Worm (Caenorhabditis elegans) whole organism, L4 larva: ENCODE measurements around the gene math-26.
"Not testable (repeated sequence)": the region's sequence is repeated elsewhere in the genome, so short reads cannot be mapped to it uniquely, and the experiment has no call there.

Experiments used
- F10B5.3 ChIP-seq: sonication (generic microtip); optimal IDR thresholded peaks from 2 replicates; lab custom pipeline; 2016; ENCODE audit warnings: mild to moderate bottlenecking, missing genetic modification characterization, missing compliant biosample characterization
- R02D3.7 ChIP-seq: fragments of 150-350 bp; sonication (generic microtip); optimal IDR thresholded peaks from 3 replicates; lab custom pipeline; 2014; ENCODE audit warnings: missing biosample characterization, missing genetic modification characterization
- Y75B8A.6 ChIP-seq: fragments of 200-800 bp; sonication (Bioruptor generic); IDR thresholded peaks from 2 replicates; pipeline ENCODE4 v1.3.6; 2022; ENCODE audit warnings: missing genetic modification reagents, missing genetic modification characterization, missing compliant biosample characterization
- aly-2 ChIP-seq: sonication (generic microtip); optimal IDR thresholded peaks from 2 replicates; lab custom pipeline; 2018; ENCODE audit warnings: missing biosample characterization, missing genetic modification characterization
- ama-1 ChIP-seq: fragments of 150-350 bp; optimal IDR thresholded peaks from 2 replicates; lab custom pipeline; 2014; ENCODE audit warnings: inconsistent platforms, mixed read lengths
- arid-1 ChIP-seq: fragments of 200-800 bp; sonication (Bioruptor generic); conservative IDR thresholded peaks from 2 replicates; pipeline ENCODE4 v1.3.6; 2022; ENCODE audit warnings: missing genetic modification reagents, missing genetic modification characterization, missing compliant biosample characterization
- ceh-82 ChIP-seq: sonication (generic microtip); optimal IDR thresholded peaks from 2 replicates; lab custom pipeline; 2017; ENCODE audit warnings: missing biosample characterization, missing genetic modification characterization
- ctbp-1 ChIP-seq: fragments of 200-800 bp; sonication (Bioruptor generic); IDR thresholded peaks from 2 replicates; pipeline ENCODE4 v1.3.6; 2022; ENCODE audit warnings: missing genetic modification reagents, missing genetic modification characterization, missing compliant biosample characterization
- dmd-6 ChIP-seq: fragments of 200-800 bp; sonication (Bioruptor generic); IDR thresholded peaks from 2 replicates; pipeline ENCODE4 v1.3.6; 2022; ENCODE audit warnings: missing genetic modification reagents, missing genetic modification characterization, missing compliant biosample characterization
- dve-1 ChIP-seq: sonication (generic microtip); optimal IDR thresholded peaks from 2 replicates; lab custom pipeline; 2017; ENCODE audit warnings: antibody characterized with exemption, mild to moderate bottlenecking, missing genetic modification characterization, missing compliant biosample characterization; ENCODE audit not compliant: insufficient read depth
- gei-8 ChIP-seq: fragments of 200-800 bp; sonication (Bioruptor generic); optimal IDR thresholded peaks from 2 replicates; lab custom pipeline; 2018; ENCODE audit warnings: mild to moderate bottlenecking, missing genetic modification characterization, missing compliant biosample characterization
- hlh-11 ChIP-seq: fragments of 200-800 bp; sonication (Bioruptor generic); optimal IDR thresholded peaks from 2 replicates; lab custom pipeline; 2018; ENCODE audit warnings: mild to moderate bottlenecking, missing genetic modification characterization, missing compliant biosample characterization
- hlh-30 ChIP-seq: sonication (generic microtip); optimal IDR thresholded peaks from 2 replicates; lab custom pipeline; 2017; ENCODE audit warnings: antibody characterized with exemption, mild to moderate bottlenecking, missing genetic modification characterization, missing compliant biosample characterization; ENCODE audit not compliant: insufficient read depth
- lsy-2 ChIP-seq, 2 experiments: fragments of 150-350 bp in 1 of 2; sonication (generic microtip) in 1 of 2; optimal IDR thresholded peaks; 2 replicates each; lab custom pipeline; 2014 to 2017; ENCODE audit warnings: missing biosample characterization in 2 of 2, missing genetic modification characterization in 2 of 2
- mdl-1 ChIP-seq, 2 experiments: fragments of 150-350 bp in 1 of 2; sonication (generic microtip) in 1 of 2; optimal IDR thresholded peaks; 2 replicates each; lab custom pipeline; 2014 to 2017; ENCODE audit warnings: missing biosample characterization in 2 of 2, missing genetic modification characterization in 2 of 2
- mxl-3 ChIP-seq: fragments of 200-800 bp; sonication (Bioruptor generic); optimal IDR thresholded peaks from 2 replicates; lab custom pipeline; 2018; ENCODE audit warnings: mild to moderate bottlenecking, missing genetic modification characterization, missing compliant biosample characterization
- nhr-28 ChIP-seq: fragments of 150-350 bp; optimal IDR thresholded peaks from 2 replicates; lab custom pipeline; 2014; ENCODE audit warnings: missing biosample characterization, missing genetic modification characterization
- nhr-42 ChIP-seq: fragments of 200-800 bp; sonication (Bioruptor generic); IDR thresholded peaks from 2 replicates; pipeline ENCODE4 v1.3.6; 2022; ENCODE audit warnings: missing genetic modification characterization, missing compliant biosample characterization
- nhr-76 ChIP-seq: fragments of 150-350 bp; optimal IDR thresholded peaks from 2 replicates; lab custom pipeline; 2014; ENCODE audit warnings: missing biosample characterization, missing genetic modification characterization
- php-3 ChIP-seq: fragments of 200-800 bp; sonication (Bioruptor generic); IDR thresholded peaks from 2 replicates; pipeline ENCODE4 v1.3.6; 2022; ENCODE audit warnings: missing genetic modification reagents, missing genetic modification characterization, missing compliant biosample characterization
- pqm-1 ChIP-seq: sonication (generic microtip); optimal IDR thresholded peaks from 2 replicates; lab custom pipeline; 2017; ENCODE audit warnings: missing biosample characterization, missing genetic modification characterization
- spr-1 ChIP-seq: sonication (generic microtip); optimal IDR thresholded peaks from 2 replicates; lab custom pipeline; 2016; ENCODE audit warnings: mild to moderate bottlenecking, missing genetic modification characterization, missing compliant biosample characterization
- zfp-2 ChIP-seq: sonication (generic microtip); optimal IDR thresholded peaks from 2 replicates; lab custom pipeline; 2016; ENCODE audit warnings: mild to moderate bottlenecking, missing genetic modification characterization, missing compliant biosample characterization
- zip-11 ChIP-seq: fragments of 200-800 bp; sonication (Bioruptor generic); IDR thresholded peaks from 2 replicates; pipeline ENCODE4 v1.3.6; 2022; ENCODE audit warnings: missing genetic modification characterization, missing compliant biosample characterization
- ztf-7 ChIP-seq: fragments of 150-350 bp; optimal IDR thresholded peaks from 2 replicates; lab custom pipeline; 2014; ENCODE audit warnings: missing biosample characterization, missing genetic modification characterization

Gene math-26

ce11 chrII:1820774-1821173, 49.3 kb downstream of the math-26 start, which contains the start of gene fbxa-3:
Gene fbxa-3 (minus strand): TSS chrII:1820874.
- no peak for TF ChIP-seq hlh-30 (tag; lab: Kevin White, UChicago)
- no peak for TF ChIP-seq zip-11 (GFP tag; lab: Robert Waterston, UW)
- no peak for TF ChIP-seq ama-1
- TF ChIP-seq mxl-3 (GFP tag; lab: Kevin White, UChicago): no peak
- no peak for TF ChIP-seq Y75B8A.6 (GFP tag; lab: Robert Waterston, UW)
- no peak for TF ChIP-seq aly-2 (tag; lab: Kevin White, UChicago)
- no peak for TF ChIP-seq nhr-42 (GFP tag; lab: Robert Waterston, UW)
- TF ChIP-seq R02D3.7 (tag; lab: Kevin White, UChicago): no peak
- no peak for TF ChIP-seq mdl-1 (tag; optimal IDR thresholded peaks at IDR 0.05; lab: Kevin White, UChicago)
- no peak for TF ChIP-seq nhr-28 (tag; lab: Kevin White, UChicago)
- no peak for TF ChIP-seq F10B5.3 (tag; lab: Kevin White, UChicago)
- no peak for TF ChIP-seq gei-8
- TF ChIP-seq nhr-76: no peak
- TF ChIP-seq dve-1 (tag; lab: Kevin White, UChicago): no peak
- no peak for TF ChIP-seq spr-1 (tag; lab: Kevin White, UChicago)
- TF ChIP-seq arid-1 (GFP tag; lab: Robert Waterston, UW): no peak
- no peak for TF ChIP-seq pqm-1
- TF ChIP-seq ctbp-1: no peak
- no peak for TF ChIP-seq ztf-7 (tag; lab: Kevin White, UChicago)
- no peak for TF ChIP-seq lsy-2 (tag; optimal IDR thresholded peaks at IDR 0.05; lab: Kevin White, UChicago)

DNA sequence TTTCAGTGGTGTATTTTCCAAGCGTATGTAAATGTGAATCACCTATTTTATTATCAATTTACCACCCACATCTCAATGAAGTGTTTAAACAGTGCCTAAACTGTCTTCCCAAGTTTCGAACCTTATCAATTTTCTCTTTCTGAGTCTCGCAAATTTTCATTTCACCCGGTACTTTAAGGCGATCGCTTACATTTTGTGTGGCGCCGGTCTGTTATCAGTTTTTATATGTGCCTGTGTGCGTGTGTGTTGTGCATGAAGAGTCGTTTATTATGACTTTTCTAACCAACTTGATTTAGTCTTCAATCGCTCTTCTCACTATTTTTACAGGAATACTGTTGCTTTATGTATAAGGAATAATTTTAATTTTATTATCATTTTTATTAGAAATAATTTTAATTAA, 52.1 kb downstream of the math-26 start:
- peak; percentile 19 for TF ChIP-seq pqm-1
- TF ChIP-seq php-3 (GFP tag; lab: Robert Waterston, UW): 0 out of 2 replicates have a peak, but pooled peaks have one; percentile 32
- TF ChIP-seq hlh-11 (tag; lab: Kevin White, UChicago): peak; percentile 16
- TF ChIP-seq dmd-6: peak; percentile 61

DNA sequence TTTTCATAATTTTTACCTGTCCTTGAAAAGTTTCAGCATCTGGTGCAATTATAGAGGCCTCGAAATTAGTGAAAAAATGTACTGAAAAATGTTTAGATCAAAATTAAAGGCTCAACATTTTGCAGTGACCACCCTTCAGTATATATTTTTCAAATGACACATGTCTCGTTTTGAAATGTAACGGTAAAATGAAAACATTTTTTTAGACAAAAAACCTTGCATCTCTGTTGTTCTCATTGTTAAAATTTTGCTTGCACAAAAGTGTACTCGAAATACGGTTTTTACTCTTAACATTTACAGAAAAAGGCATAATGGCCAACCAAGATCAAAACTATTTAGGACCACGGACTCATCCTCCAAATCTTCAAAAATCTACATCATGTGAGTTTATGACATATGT, 52.9 kb downstream of the math-26 start, which contains the start of gene math-41:
Gene math-41 (plus strand): TSS at position 301 of the 400 bp plus-strand sequence.
- not testable (repeated sequence) for TF ChIP-seq zfp-2; hlh-11 (tag; lab: Kevin White, UChicago); ceh-82
